Fruit fly (Drosophila melanogaster) Kc167 (cell line): Measurements from ENCODE around the gene CG31156.

Experiments used
- Myc ChIP-seq: fragments of >200 bp; optimal IDR thresholded peaks from 2 replicates; lab custom pipeline; 2017; ENCODE audit warnings: missing external identifiers
- Sin3A ChIP-seq: fragments of >200 bp; optimal IDR thresholded peaks from 2 replicates; lab custom pipeline; 2018; ENCODE audit warnings: missing external identifiers
- h ChIP-seq: fragments of >200 bp; optimal IDR thresholded peaks from 3 replicates; lab custom pipeline; 2018; ENCODE audit warnings: missing external identifiers
- psq ChIP-seq: fragments of >200 bp; optimal IDR thresholded peaks from 2 replicates; lab custom pipeline; 2017; ENCODE audit warnings: missing external identifiers

DNA sequence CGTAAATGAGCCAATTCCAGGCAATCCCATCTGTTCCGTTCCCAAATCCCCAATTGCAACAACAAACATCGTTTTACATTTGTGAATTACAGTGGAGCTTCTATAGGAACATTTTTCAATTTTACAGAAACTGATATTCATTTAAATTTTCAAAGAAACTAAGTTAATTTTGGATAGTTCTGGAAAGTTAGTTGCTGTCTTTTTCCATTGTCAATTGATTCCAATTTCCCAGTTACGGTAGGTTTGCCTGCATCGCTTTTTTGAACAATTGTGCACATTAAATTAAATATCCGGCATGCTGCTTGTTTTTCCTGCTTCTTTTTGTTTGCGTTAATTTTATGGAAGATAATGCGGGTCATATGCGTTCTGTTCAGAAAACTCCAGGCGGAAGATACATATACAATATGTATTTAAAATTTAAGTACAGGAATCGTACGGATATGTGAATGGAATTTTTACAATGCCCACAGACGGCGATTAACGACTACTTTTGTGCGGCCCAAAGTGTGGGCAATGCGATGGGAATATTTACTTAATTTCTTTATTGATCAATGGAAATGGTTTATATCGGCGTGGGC, 14.6 kb upstream of the CG31156 start:
- TF ChIP-seq psq (lab: Kevin White, UChicago) (no peak), Myc (lab: Kevin White, UChicago) (no peak), Sin3A (lab: Kevin White, UChicago) (no peak), h (no peak)
